Worm (Caenorhabditis elegans) whole organism, L1 larva: ENCODE measurements around the gene ugt-48.

Experiments used
- ceh-82 ChIP-seq, 3 experiments: fragments of 150-350 bp in 1 of 3; sonication (generic microtip) in 2 of 3; optimal IDR thresholded peaks; 2 replicates each; lab custom pipeline; 2014 to 2017; ENCODE audit warnings: missing biosample characterization in 3 of 3, missing genetic modification characterization in 3 of 3
- mdl-1 ChIP-seq, 2 experiments: fragments of 150-350 bp; optimal IDR thresholded peaks; 2 replicates each; lab custom pipeline; 2014 to 2017; ENCODE audit warnings: missing biosample characterization in 2 of 2, missing genetic modification characterization in 2 of 2, inconsistent platforms in 1 of 2
- nhr-12 ChIP-seq: sonication (generic microtip); optimal IDR thresholded peaks from 2 replicates; lab custom pipeline; 2017; ENCODE audit warnings: missing biosample characterization, missing genetic modification characterization
- nhr-90 ChIP-seq: sonication (generic microtip); optimal IDR thresholded peaks from 2 replicates; lab custom pipeline; 2016; ENCODE audit warnings: mild to moderate bottlenecking, missing genetic modification characterization, missing compliant biosample characterization; ENCODE audit not compliant: poor library complexity

- peak; percentile 36 for TF ChIP-seq nhr-12 (tag; lab: Kevin White, UChicago)
- TF ChIP-seq mdl-1 (tag; optimal IDR thresholded peaks at IDR 0.05; lab: Kevin White, UChicago), result peak in 1 of 2 experiments; percentile 86
- peak; percentile 92 to 95 (median 94) for TF ChIP-seq ceh-82 (tag; optimal IDR thresholded peaks at IDR 0.05; lab: Kevin White, UChicago)
- peak; percentile 94 for TF ChIP-seq nhr-90 (tag; lab: Kevin White, UChicago)
Measured at ce11 chrV:5504807-5505442, 42.9 kb downstream of the ugt-48 start, which contains the start of the genes dnj-19 and nhr-47.
